Fruit fly (Drosophila melanogaster): ENCODE measurements around the gene Fhos.

Gene Fhos

DNA sequence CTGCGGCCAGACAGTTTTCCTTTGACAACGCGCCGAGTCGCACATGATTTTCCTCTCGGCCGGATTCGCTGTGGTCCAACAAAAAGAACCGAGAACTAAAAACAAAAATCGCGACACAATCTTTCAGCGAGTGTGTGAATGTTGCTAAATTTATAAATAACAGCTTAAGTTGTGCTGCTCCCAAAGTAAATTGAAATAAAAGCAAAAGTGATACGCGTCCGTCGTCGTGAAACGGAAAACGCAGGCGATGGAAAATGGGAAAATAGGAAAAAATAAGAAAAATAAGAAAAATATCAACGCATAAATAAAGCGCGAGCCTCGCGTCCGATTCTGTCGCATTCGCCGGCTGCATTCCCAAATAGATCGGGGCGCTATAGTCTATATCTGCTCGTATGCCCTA is at the start of gene Fhos:
Fhos (plus strand) TSS at position 28 of the 400 bp plus-strand sequence.
- TF ChIP-seq CG33017 (tag; optimal IDR thresholded peaks at IDR 0.05) (no peak), CG7101 (tag; optimal IDR thresholded peaks at IDR 0.05) (no peak), CG11617 (GFP tag; optimal IDR thresholded peaks at IDR 0.05) (no peak), CG7045 (GFP tag; optimal IDR thresholded peaks at IDR 0.05) (no peak), bab1 (GFP tag; optimal IDR thresholded peaks at IDR 0.05) (no peak), ovo (GFP tag; optimal IDR thresholded peaks at IDR 0.05) (no peak)

DNA sequence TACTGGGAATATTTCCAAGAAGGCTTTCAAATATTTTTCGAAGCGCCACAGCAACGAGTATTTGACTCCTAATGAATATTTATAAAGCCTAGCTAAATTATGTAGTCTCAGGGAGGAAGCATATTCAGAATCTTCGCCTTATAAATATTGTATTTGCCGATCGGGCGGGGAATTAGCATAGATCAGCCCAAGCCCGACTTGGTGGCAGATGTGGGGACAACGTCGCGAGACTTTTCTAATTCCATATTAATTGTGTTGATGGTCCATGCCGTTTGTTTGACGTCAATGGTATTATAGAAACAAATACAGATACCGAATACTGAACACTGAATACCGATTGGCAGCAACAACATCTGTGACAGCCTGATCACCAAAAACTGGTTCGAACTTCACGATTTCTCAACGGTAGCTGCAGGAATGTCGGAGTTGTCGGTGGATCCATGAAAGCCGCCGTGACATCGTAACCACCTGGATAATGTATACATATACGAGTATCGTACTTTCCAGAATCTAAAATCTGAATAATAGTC is 49.6 kb upstream of the Fhos start:
- TF ChIP-seq tj (GFP tag; optimal IDR thresholded peaks at IDR 0.05), result no peak
- TF ChIP-seq Mnt (GFP tag; optimal IDR thresholded peaks at IDR 0.05), result no peak
- TF ChIP-seq CG12768 (GFP tag; optimal IDR thresholded peaks at IDR 0.05), result no peak
- TF ChIP-seq Clk (GFP tag; optimal IDR thresholded peaks at IDR 0.05), result no peak
- no peak for TF ChIP-seq CG7045 (GFP tag; optimal IDR thresholded peaks at IDR 0.05)
- TF ChIP-seq CG14711 (tag; optimal IDR thresholded peaks at IDR 0.05), result no peak
- no peak for TF ChIP-seq kay (GFP tag; ENCODE audit: borderline replicate concordance)
- no peak for TF ChIP-seq CG11617 (GFP tag; optimal IDR thresholded peaks at IDR 0.05)
- TF ChIP-seq toe (GFP tag; optimal IDR thresholded peaks at IDR 0.05), result no peak
- no peak for TF ChIP-seq CG7101 (tag; optimal IDR thresholded peaks at IDR 0.05)

DNA sequence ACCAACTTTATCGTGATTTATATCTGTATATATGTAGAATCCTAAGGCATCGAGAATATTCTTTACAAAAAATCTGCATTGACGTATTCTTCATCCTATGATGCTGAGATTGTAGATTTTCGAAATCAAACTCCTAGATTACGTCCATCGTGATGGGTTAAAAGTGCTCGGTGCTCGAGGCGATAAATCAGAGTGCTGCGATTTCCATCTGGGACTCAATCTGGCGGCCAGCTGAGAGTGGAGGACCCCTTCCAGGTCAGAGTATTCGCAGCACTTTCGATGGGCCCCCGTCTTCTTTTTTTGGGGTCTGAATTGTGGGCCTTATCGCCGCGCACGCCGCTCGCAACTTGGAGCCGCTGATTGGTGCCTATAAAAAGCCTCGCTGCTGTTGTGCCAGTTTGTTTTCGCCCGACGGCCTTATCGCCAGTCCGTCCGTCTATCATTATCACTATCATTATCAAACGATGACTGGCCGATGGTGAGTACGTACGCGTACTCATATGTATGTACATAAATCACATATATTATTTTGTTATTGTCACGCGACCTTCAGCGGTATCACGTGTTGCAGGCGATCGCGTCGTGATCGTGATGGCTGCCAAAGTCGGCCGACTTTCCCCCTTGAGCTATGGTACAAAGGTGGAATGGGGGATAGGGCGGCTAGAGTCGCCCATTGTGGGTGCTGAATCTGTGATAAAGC is 48.6 kb upstream of the Fhos start:
- no peak for TF ChIP-seq CG7045 (GFP tag; optimal IDR thresholded peaks at IDR 0.05)
- TF ChIP-seq CG14711 (tag; optimal IDR thresholded peaks at IDR 0.05), result no peak
- TF ChIP-seq pad (GFP tag; optimal IDR thresholded peaks at IDR 0.05), result no peak
- no peak for TF ChIP-seq CG1620 (GFP tag; optimal IDR thresholded peaks at IDR 0.05)
- TF ChIP-seq CG7101 (tag; optimal IDR thresholded peaks at IDR 0.05), result no peak
- peak; percentile 21 for TF ChIP-seq CG5204 (GFP tag; optimal IDR thresholded peaks at IDR 0.05)
- TF ChIP-seq CG11617 (GFP tag; optimal IDR thresholded peaks at IDR 0.05), result no peak
- TF ChIP-seq Clk (GFP tag; optimal IDR thresholded peaks at IDR 0.05), result no peak
- TF ChIP-seq kay (GFP tag; ENCODE audit: borderline replicate concordance), result peak; percentile 82
- TF ChIP-seq cic (GFP tag; optimal IDR thresholded peaks at IDR 0.05), result peak; percentile 60
- TF ChIP-seq ovo (GFP tag; optimal IDR thresholded peaks at IDR 0.05), result no peak
- no peak for TF ChIP-seq Crg-1 (GFP tag; optimal IDR thresholded peaks at IDR 0.05)
- peak; percentile 7 for TF ChIP-seq CG33017 (tag; optimal IDR thresholded peaks at IDR 0.05)
- no peak for TF ChIP-seq tj (GFP tag; optimal IDR thresholded peaks at IDR 0.05)
- peak; percentile 21 for TF ChIP-seq CG12768 (GFP tag; optimal IDR thresholded peaks at IDR 0.05)
- peak; percentile 47 to 49 for TF ChIP-seq cnc (optimal IDR thresholded peaks at IDR 0.05)
- peak; percentile 14 for TF ChIP-seq Mnt (GFP tag; optimal IDR thresholded peaks at IDR 0.05)
- TF ChIP-seq Hr96 (GFP tag; optimal IDR thresholded peaks at IDR 0.05), result no peak
- no peak for TF ChIP-seq toe (GFP tag; optimal IDR thresholded peaks at IDR 0.05)
- TF ChIP-seq bab1 (GFP tag; optimal IDR thresholded peaks at IDR 0.05), result peak; percentile 64

DNA sequence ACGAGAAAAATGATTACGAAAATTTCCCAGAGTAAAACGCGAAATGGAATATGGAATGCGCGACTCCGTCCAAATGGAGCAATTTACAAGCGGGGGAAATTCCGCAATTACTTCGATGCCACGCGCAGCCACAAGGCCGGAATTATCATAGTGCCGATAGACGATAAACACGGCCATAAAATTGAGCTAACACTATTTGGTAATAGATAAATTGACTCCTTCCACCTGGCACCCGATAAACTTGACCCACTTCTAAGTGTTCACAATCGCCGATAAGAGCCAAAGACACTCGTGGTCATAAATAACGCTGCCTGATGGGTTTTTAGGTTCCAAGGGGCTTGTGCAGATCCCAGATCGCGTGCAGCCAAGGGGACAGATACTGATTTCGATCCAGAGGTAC is 46.3 kb upstream of the Fhos start:
- TF ChIP-seq CG7045 (GFP tag; optimal IDR thresholded peaks at IDR 0.05) (no peak), CG12768 (GFP tag; optimal IDR thresholded peaks at IDR 0.05) (no peak), CG14711 (tag; optimal IDR thresholded peaks at IDR 0.05) (no peak), CG5204 (GFP tag; optimal IDR thresholded peaks at IDR 0.05) (no peak), toe (GFP tag; optimal IDR thresholded peaks at IDR 0.05) (no peak), Hr96 (GFP tag; optimal IDR thresholded peaks at IDR 0.05) (no peak), CG1620 (GFP tag; optimal IDR thresholded peaks at IDR 0.05) (no peak), kay (GFP tag; ENCODE audit: borderline replicate concordance) (no peak), bab1 (GFP tag; optimal IDR thresholded peaks at IDR 0.05) (no peak), tj (GFP tag; optimal IDR thresholded peaks at IDR 0.05) (no peak), Clk (GFP tag; optimal IDR thresholded peaks at IDR 0.05) (no peak)

DNA sequence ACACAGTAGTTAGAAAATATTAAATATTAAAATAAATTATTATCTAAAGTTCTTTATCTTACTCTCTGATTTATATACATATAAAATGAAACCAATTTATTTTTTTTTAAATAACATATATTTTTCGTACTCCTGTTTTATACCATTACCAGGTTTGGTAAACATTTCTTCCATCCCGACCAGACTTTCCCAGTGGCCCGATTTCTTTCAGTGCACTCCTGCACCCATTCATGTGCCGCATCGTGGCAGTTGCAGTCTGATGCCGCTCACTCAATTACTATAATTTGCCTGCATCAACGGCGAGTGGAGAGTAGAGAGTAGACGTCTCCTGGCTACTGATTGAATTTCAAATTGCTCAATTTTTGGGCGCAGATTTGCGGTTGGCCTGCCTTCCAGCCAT is 45.6 kb upstream of the Fhos start:
- TF ChIP-seq cic (GFP tag; optimal IDR thresholded peaks at IDR 0.05) (no peak), CG7045 (GFP tag; optimal IDR thresholded peaks at IDR 0.05) (no peak), CG1620 (GFP tag; optimal IDR thresholded peaks at IDR 0.05) (no peak), CG7101 (tag; optimal IDR thresholded peaks at IDR 0.05) (no peak), pad (GFP tag; optimal IDR thresholded peaks at IDR 0.05) (no peak), CG11617 (GFP tag; optimal IDR thresholded peaks at IDR 0.05) (no peak), Clk (GFP tag; optimal IDR thresholded peaks at IDR 0.05) (no peak), bab1 (GFP tag; optimal IDR thresholded peaks at IDR 0.05) (no peak), Crg-1 (GFP tag; optimal IDR thresholded peaks at IDR 0.05) (no peak), CG12768 (GFP tag; optimal IDR thresholded peaks at IDR 0.05) (no peak), CG5204 (GFP tag; optimal IDR thresholded peaks at IDR 0.05) (no peak), Hr96 (GFP tag; optimal IDR thresholded peaks at IDR 0.05) (no peak), kay (GFP tag; ENCODE audit: borderline replicate concordance) (no peak)

DNA sequence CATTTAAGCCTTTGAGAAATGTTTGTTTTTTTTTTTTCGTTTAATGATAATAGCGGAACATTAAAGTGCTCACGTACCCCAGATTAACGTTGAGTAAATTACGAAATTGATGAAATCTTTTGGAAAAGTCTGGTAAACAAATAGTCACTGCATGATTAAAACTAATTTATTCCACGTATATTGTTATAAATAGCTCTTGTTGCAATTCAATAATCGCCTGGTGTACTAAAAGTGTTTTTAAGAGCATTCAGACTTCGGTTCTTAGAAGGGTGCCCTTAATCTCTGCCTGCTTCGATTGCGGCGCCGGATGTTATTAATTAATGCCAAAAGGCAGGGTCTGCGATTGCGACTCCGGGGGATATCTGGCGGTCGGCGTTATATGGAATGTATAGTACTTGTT is 44.6 kb upstream of the Fhos start:
- no peak for TF ChIP-seq kay (GFP tag; ENCODE audit: borderline replicate concordance)
- no peak for TF ChIP-seq CG7045 (GFP tag; optimal IDR thresholded peaks at IDR 0.05)

DNA sequence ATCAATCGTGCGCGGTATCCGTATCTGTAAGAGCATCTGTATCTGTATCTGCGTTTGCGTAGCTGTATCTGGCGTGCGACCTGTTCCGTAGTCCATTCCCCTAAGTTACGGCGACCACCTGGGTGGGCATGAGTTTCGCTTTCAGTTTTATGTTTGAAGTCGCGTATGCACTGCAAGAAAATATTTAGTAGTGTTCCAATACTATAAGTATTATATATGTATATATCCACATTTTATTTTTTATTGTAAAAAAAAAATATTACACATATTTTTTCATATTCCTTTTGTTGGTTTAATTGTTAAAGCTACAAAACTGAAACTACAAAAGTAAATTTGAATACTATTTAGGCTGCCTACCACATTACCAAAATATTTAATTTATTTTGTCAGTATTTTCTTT is 40.5 kb upstream of the Fhos start:
- TF ChIP-seq ovo (GFP tag; optimal IDR thresholded peaks at IDR 0.05) (no peak), CG1620 (GFP tag; optimal IDR thresholded peaks at IDR 0.05) (no peak), CG14711 (tag; optimal IDR thresholded peaks at IDR 0.05) (no peak), bab1 (GFP tag; optimal IDR thresholded peaks at IDR 0.05) (no peak), CG33017 (tag; optimal IDR thresholded peaks at IDR 0.05) (no peak), pad (GFP tag; optimal IDR thresholded peaks at IDR 0.05) (no peak), Clk (GFP tag; optimal IDR thresholded peaks at IDR 0.05) (no peak), Hr96 (GFP tag; optimal IDR thresholded peaks at IDR 0.05) (no peak), kay (GFP tag; ENCODE audit: borderline replicate concordance) (no peak)
